Fruit fly (Drosophila melanogaster) whole organism, pupa: Measurements from ENCODE around the gene CG31817.

Source experiments
- CG12605 ChIP-seq: fragments of 200-800 bp; sonication (Bioruptor generic); IDR thresholded peaks from 2 replicates; pipeline ENCODE4 v1.3.6; 2022; ENCODE audit warnings: missing biosample characterization, missing genetic modification characterization
- CG13204 ChIP-seq: fragments of 200-800 bp; sonication (Bioruptor generic); optimal IDR thresholded peaks from 2 replicates; lab custom pipeline; 2018; ENCODE audit warnings: missing biosample characterization, mild to moderate bottlenecking, missing genetic modification characterization, moderate library complexity
- CG14655 ChIP-seq: fragments of 200-800 bp; sonication (Bioruptor generic); optimal IDR thresholded peaks from 3 replicates; lab custom pipeline; 2017; ENCODE audit warnings: mild to moderate bottlenecking, missing biosample characterization, missing genetic modification reagents, missing genetic modification characterization
- CG34367 ChIP-seq: fragments of 200-800 bp; sonication (Bioruptor generic); optimal IDR thresholded peaks from 2 replicates; lab custom pipeline; 2018; ENCODE audit warnings: missing biosample characterization, mild to moderate bottlenecking, missing genetic modification characterization
- CG4496 ChIP-seq: fragments of 200-800 bp; sonication (Bioruptor generic); IDR thresholded peaks from 3 replicates; pipeline ENCODE4 v1.3.6; 2022; ENCODE audit warnings: missing biosample characterization, missing genetic modification characterization
- Snoo ChIP-seq: fragments of 200-800 bp; sonication (Bioruptor generic); optimal IDR thresholded peaks from 3 replicates; lab custom pipeline; 2017; ENCODE audit warnings: missing biosample characterization, mild to moderate bottlenecking, missing genetic modification characterization, inconsistent platforms

dm6 chr2L:16329102-16329520, 8.6 kb downstream of the CG31817 start, which contains the start of gene mRpL4:
- TF ChIP-seq CG12605 (GFP tag; lab: Robert Waterston, UW) (no peak; the same call in 1 of the 2 replicates), CG4496 (GFP tag; lab: Robert Waterston, UW) (no peak; the same call in 2 of the 3 replicates), CG13204 (GFP tag; lab: Kevin White, UChicago) (no peak), Snoo (peak; percentile 14), CG34367 (tag; lab: Kevin White, UChicago) (no peak), CG14655 (GFP tag; lab: Kevin White, UChicago) (no peak)
